Fruit fly (Drosophila melanogaster) whole organism, wandering third instar larva: ENCODE data around the gene Vps13B.

Experiments used
- Hnf4 ChIP-seq: fragments of 200-800 bp; sonication (Bioruptor generic); optimal IDR thresholded peaks from 2 replicates; lab custom pipeline; 2016; ENCODE audit warnings: missing biosample characterization, mild to moderate bottlenecking, missing genetic modification characterization
- Jra ChIP-seq: sonication (Bioruptor generic); optimal IDR thresholded peaks from 2 replicates; lab custom pipeline; 2016; ENCODE audit warnings: missing biosample characterization, missing genetic modification characterization
- dmrt93B ChIP-seq: fragments of 200-800 bp; sonication (Bioruptor generic); optimal IDR thresholded peaks from 2 replicates; lab custom pipeline; 2018; ENCODE audit warnings: missing biosample characterization, mild to moderate bottlenecking, missing genetic modification characterization

DNA sequence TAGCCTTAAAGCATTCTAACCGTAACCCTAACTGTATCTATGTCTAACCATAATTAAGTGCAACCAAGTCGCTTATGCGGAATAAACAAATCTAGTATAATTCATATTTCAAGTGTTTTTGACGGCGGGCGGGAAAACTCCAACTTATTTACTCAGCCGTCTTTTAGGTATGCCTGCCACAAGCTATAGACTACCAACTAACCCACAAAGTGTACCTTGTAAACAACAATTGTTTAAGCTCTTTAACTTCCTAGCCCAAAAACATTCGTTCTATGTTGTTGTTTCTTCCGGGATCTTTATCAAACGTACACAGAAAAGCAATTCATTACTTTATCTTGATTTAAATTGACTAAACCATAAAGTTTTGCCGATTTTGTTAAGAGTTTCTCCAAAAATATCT lies 54.9 kb downstream of the Vps13B start:
- TF ChIP-seq dmrt93B (GFP tag; lab: Kevin White, UChicago) (no peak), Jra (GFP tag; lab: Kevin White, UChicago) (no peak), Hnf4 (GFP tag; lab: Kevin White, UChicago) (no peak)
